Fruit fly (Drosophila melanogaster): ENCODE data around the gene mira.

Gene mira

DNA sequence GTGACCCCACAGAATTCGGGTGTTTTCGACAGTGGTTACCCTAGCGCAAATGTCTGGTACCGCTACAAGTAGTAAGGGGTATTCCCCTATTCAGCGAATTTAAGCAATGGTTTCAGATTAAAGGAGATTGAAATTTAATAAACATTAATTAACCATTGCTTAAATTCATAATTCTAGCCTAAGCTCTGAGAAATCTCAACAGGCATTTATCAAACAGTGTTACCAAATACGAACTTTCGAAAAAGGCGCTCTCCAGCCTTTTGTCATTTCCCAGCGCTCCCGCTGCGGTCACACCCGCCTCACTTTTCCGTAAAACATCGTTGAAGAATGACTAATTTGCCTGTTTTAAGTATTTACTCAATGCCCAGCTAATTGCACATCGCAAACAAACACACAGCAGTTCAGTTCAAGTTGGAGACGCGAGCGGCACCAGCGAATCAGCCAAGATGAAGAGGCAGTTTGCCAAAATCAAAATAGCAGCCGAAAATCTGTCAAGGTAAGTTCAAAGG, 30.0 kb downstream of the mira start, which contains the start of the genes Surf6 and RhoGAP92B (continued):
- TF ChIP-seq luna (GFP tag; optimal IDR thresholded peaks at IDR 0.05), result peak; percentile 32
- TF ChIP-seq corto (GFP tag; optimal IDR thresholded peaks at IDR 0.05), result no peak
- TF ChIP-seq Asciz (GFP tag; optimal IDR thresholded peaks at IDR 0.05), result peak; percentile 60
- TF ChIP-seq gce (GFP tag; IDR thresholded peaks at IDR 0.05), result no peak
- TF ChIP-seq Meics (GFP tag; optimal IDR thresholded peaks at IDR 0.05), result peak; percentile 69
- peak; percentile 20 for TF ChIP-seq CG11723 (GFP tag; optimal IDR thresholded peaks at IDR 0.05)
- peak; percentile 58 for TF ChIP-seq cg (GFP tag; optimal IDR thresholded peaks at IDR 0.05)
- peak; percentile 43 for TF ChIP-seq CG30403 (GFP tag; optimal IDR thresholded peaks at IDR 0.05)
- no peak for TF ChIP-seq jigr1 (GFP tag; IDR thresholded peaks at IDR 0.05)
- TF ChIP-seq Lim3 (GFP tag; IDR thresholded peaks at IDR 0.05), result no peak
- TF ChIP-seq CG13775 (GFP tag; optimal IDR thresholded peaks at IDR 0.05), result peak; percentile 64
- peak; percentile 96 for TF ChIP-seq dm (GFP tag; optimal IDR thresholded peaks at IDR 0.05)
- peak; percentile 33 for TF ChIP-seq fd3F (GFP tag; optimal IDR thresholded peaks at IDR 0.05)
- TF ChIP-seq zen2 (GFP tag; IDR thresholded peaks at IDR 0.05; ENCODE audit: partially characterized antibody), result no peak
- TF ChIP-seq Drgx (GFP tag; IDR thresholded peaks at IDR 0.05), result peak; percentile 27; the same call in 1 of the 2 replicates
- TF ChIP-seq Oli (tag; optimal IDR thresholded peaks at IDR 0.05), result peak; percentile 59
- TF ChIP-seq caup (GFP tag; optimal IDR thresholded peaks at IDR 0.05; ENCODE audit: severe bottlenecking), result peak; percentile 71
- no peak for TF ChIP-seq Abd-B (GFP tag; optimal IDR thresholded peaks at IDR 0.05)
- TF ChIP-seq CG14014 (GFP tag; IDR thresholded peaks at IDR 0.05), result peak; percentile 45; the same call in 1 of the 2 replicates
- no peak for TF ChIP-seq CG30431 (GFP tag; optimal IDR thresholded peaks at IDR 0.05)
- peak; percentile 76 for TF ChIP-seq CG31441 (GFP tag; IDR thresholded peaks at IDR 0.05)
- peak; percentile 40 for TF ChIP-seq CG16863 (GFP tag; optimal IDR thresholded peaks at IDR 0.05)
- peak; percentile 39 for TF ChIP-seq CG3995 (GFP tag; optimal IDR thresholded peaks at IDR 0.05)
- TF ChIP-seq Ets97D (GFP tag; optimal IDR thresholded peaks at IDR 0.05), result peak; percentile 89
- TF ChIP-seq Dfd (GFP tag; optimal IDR thresholded peaks at IDR 0.05), result no peak
- TF ChIP-seq CG15269 (tag; optimal IDR thresholded peaks at IDR 0.05), result peak; percentile 45
- peak; percentile 10 for TF ChIP-seq Tbp (GFP tag; optimal IDR thresholded peaks at IDR 0.05)
- peak; percentile 61 for TF ChIP-seq Chrac-16 (GFP tag; optimal IDR thresholded peaks at IDR 0.05)
- peak; percentile 97 for TF ChIP-seq Med (GFP tag)
- TF ChIP-seq CG10321 (GFP tag; IDR thresholded peaks at IDR 0.05), result no peak
- TF ChIP-seq CG8089 (GFP tag; optimal IDR thresholded peaks at IDR 0.05), result peak; percentile 49
- TF ChIP-seq wek (GFP tag; optimal IDR thresholded peaks at IDR 0.05), result peak; percentile 99
- TF ChIP-seq maf-S (GFP tag; optimal IDR thresholded peaks at IDR 0.05), result peak; percentile 19
- peak; percentile 95 for TF ChIP-seq cwo (GFP tag; optimal IDR thresholded peaks at IDR 0.05)
- TF ChIP-seq Antp (GFP tag; optimal IDR thresholded peaks at IDR 0.05), result peak; percentile 45
- peak; percentile 36 for TF ChIP-seq Bdp1 (GFP tag; optimal IDR thresholded peaks at IDR 0.05)
- TF ChIP-seq lmd (GFP tag; IDR thresholded peaks at IDR 0.05), result peak; percentile 58; the same call in 1 of the 2 replicates
- TF ChIP-seq repo (GFP tag; optimal IDR thresholded peaks at IDR 0.05), result peak; percentile 34
- TF ChIP-seq CG13894 (tag; optimal IDR thresholded peaks at IDR 0.05), result peak; percentile 68
- no peak for TF ChIP-seq cad (GFP tag; optimal IDR thresholded peaks at IDR 0.05)
- peak; percentile 58; the same call in 2 of the 3 replicates for TF ChIP-seq zfh1 (GFP tag; IDR thresholded peaks at IDR 0.05)
- 0 out of 3 replicates have a peak, but pooled peaks have one; percentile 32 for TF ChIP-seq CG14050 (GFP tag; IDR thresholded peaks at IDR 0.05)
- peak; percentile 70; the same call in 2 of the 3 replicates for TF ChIP-seq Dbx (GFP tag; IDR thresholded peaks at IDR 0.05)
- TF ChIP-seq eve (GFP tag; optimal IDR thresholded peaks at IDR 0.05), result no peak
- peak; percentile 62 for TF ChIP-seq Nf-YC (tag; optimal IDR thresholded peaks at IDR 0.05)
- TF ChIP-seq Ets65A (GFP tag), result peak; percentile 94
- no peak for TF ChIP-seq CG1024 (GFP tag; IDR thresholded peaks at IDR 0.05)
- peak; percentile 67 for TF ChIP-seq Side (GFP tag; optimal IDR thresholded peaks at IDR 0.05)
- peak; percentile 52 for TF ChIP-seq CG9932 (GFP tag; IDR thresholded peaks at IDR 0.05)
- no peak for TF ChIP-seq CG15073 (GFP tag; optimal IDR thresholded peaks at IDR 0.05)
- no peak for TF ChIP-seq bbx (GFP tag; IDR thresholded peaks at IDR 0.05; ENCODE audit: partially characterized antibody)
